Fruit fly (Drosophila melanogaster): ENCODE results near the gene plum.

- no peak for TF ChIP-seq psq (optimal IDR thresholded peaks at IDR 0.05)
- TF ChIP-seq h (optimal IDR thresholded peaks at IDR 0.05) = no peak
These were observed 45.6 kb downstream of the plum start for dm6 chr3R:26489456-26489855.
